Worm (Caenorhabditis elegans) whole organism, late embryonic: Measurements from ENCODE around the gene R07B7.10.

ENCODE experiments used
- K09A11.1 ChIP-seq: sonication (generic microtip); optimal IDR thresholded peaks from 2 replicates; lab custom pipeline; 2017; ENCODE audit warnings: antibody characterized with exemption, mild to moderate bottlenecking, missing genetic modification characterization, missing compliant biosample characterization; ENCODE audit not compliant: insufficient read depth
- ref-2 ChIP-seq: sonication (generic microtip); optimal IDR thresholded peaks from 2 replicates; lab custom pipeline; 2016; ENCODE audit warnings: missing genetic modification characterization, missing compliant biosample characterization
- tbx-2 ChIP-seq: sonication (generic microtip); optimal IDR thresholded peaks from 2 replicates; lab custom pipeline; 2016; ENCODE audit warnings: missing genetic modification characterization, missing compliant biosample characterization

DNA sequence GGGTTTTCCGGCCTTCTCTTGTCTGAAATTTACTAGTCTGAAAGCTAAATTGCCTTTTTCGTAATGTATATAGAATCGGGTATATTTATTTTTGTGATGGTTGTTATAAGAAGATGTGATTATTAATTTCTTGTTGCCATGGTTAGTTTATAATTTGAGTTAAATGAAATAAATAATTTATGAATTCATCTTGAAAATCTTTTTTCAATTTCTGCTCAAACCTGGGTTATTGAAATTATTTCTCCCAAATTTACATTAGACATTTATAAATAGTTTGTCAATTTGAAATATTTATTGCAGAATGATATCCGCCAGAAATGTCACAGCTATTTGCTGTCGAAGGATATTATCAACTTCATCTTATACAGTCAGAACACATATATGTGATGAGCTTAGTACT is 34.6 kb upstream of the R07B7.10 start, which contains the start of gene dars-2:
- TF ChIP-seq tbx-2 (tag; lab: Kevin White, UChicago) (no peak), K09A11.1 (tag; lab: Kevin White, UChicago) (no peak), ref-2 (tag; lab: Kevin White, UChicago) (no peak)
